Worm (Caenorhabditis elegans) whole organism, L2 larva: Measurements from ENCODE around the gene rho-1.
"Not testable (repeated sequence)": the region's sequence is repeated elsewhere in the genome, so short reads cannot be mapped to it uniquely, and the experiment has no call there.

ENCODE experiments used
- C34F6.9 ChIP-seq: fragments of 150-350 bp; optimal IDR thresholded peaks from 2 replicates; lab custom pipeline; 2014; ENCODE audit warnings: missing biosample characterization, missing genetic modification characterization
- Y55F3AM.14 ChIP-seq: fragments of 200-800 bp; sonication (Bioruptor generic); optimal IDR thresholded peaks from 2 replicates; lab custom pipeline; 2018; ENCODE audit warnings: mild to moderate bottlenecking, missing genetic modification characterization, missing compliant biosample characterization
- ZK546.5 ChIP-seq: sonication (generic microtip); optimal IDR thresholded peaks from 2 replicates; lab custom pipeline; 2017; ENCODE audit warnings: missing biosample characterization, missing genetic modification characterization
- ceh-16 ChIP-seq: fragments of 150-350 bp; optimal IDR thresholded peaks from 2 replicates; lab custom pipeline; 2014; ENCODE audit warnings: missing biosample characterization, missing genetic modification characterization
- dmd-4 ChIP-seq: sonication (generic microtip); optimal IDR thresholded peaks from 2 replicates; lab custom pipeline; 2017; ENCODE audit warnings: missing biosample characterization, missing genetic modification characterization
- egl-27 ChIP-seq: sonication (generic microtip); optimal IDR thresholded peaks from 3 replicates; lab custom pipeline; 2017; ENCODE audit warnings: missing biosample characterization, missing genetic modification reagents, missing genetic modification characterization
- elt-3 ChIP-seq: sonication (generic microtip); optimal IDR thresholded peaks from 2 replicates; lab custom pipeline; 2017; ENCODE audit warnings: missing biosample characterization, missing genetic modification characterization
- fos-1 ChIP-seq: fragments of 150-350 bp; optimal IDR thresholded peaks from 2 replicates; lab custom pipeline; 2014; ENCODE audit warnings: missing biosample characterization, missing genetic modification characterization
- lin-13 ChIP-seq: fragments of 150-350 bp; optimal IDR thresholded peaks from 2 replicates; lab custom pipeline; 2014; ENCODE audit warnings: missing biosample characterization, missing genetic modification reagents, missing genetic modification characterization
- lin-39 ChIP-seq: fragments of 150-350 bp; optimal IDR thresholded peaks from 2 replicates; lab custom pipeline; 2014; ENCODE audit warnings: missing biosample characterization, missing genetic modification reagents, missing genetic modification characterization
- lsy-2 ChIP-seq, 2 experiments: fragments of 150-350 bp in 1 of 2; sonication (generic microtip) in 1 of 2; optimal IDR thresholded peaks; 2 replicates each; lab custom pipeline; 2014 to 2017; ENCODE audit warnings: missing biosample characterization in 2 of 2, missing genetic modification characterization in 2 of 2
- mbf-1 ChIP-seq: sonication (generic microtip); optimal IDR thresholded peaks from 2 replicates; lab custom pipeline; 2017; ENCODE audit warnings: missing biosample characterization, missing genetic modification characterization
- nhr-10 ChIP-seq: sonication (generic microtip); optimal IDR thresholded peaks from 2 replicates; lab custom pipeline; 2017; ENCODE audit warnings: missing biosample characterization, missing genetic modification characterization
- nhr-11 ChIP-seq: fragments of 150-350 bp; optimal IDR thresholded peaks from 2 replicates; lab custom pipeline; 2014; ENCODE audit warnings: missing biosample characterization, missing genetic modification characterization
- nhr-129 ChIP-seq: fragments of 150-350 bp; optimal IDR thresholded peaks from 2 replicates; lab custom pipeline; 2014; ENCODE audit warnings: missing biosample characterization, missing genetic modification characterization
- nhr-21 ChIP-seq: fragments of 150-350 bp; optimal IDR thresholded peaks from 2 replicates; lab custom pipeline; 2014; ENCODE audit warnings: missing biosample characterization, missing genetic modification characterization
- nhr-25 ChIP-seq: fragments of 150-350 bp; sonication (generic microtip); optimal IDR thresholded peaks from 3 replicates; lab custom pipeline; 2014; ENCODE audit warnings: missing biosample characterization, missing genetic modification characterization
- nhr-77 ChIP-seq: fragments of 150-350 bp; optimal IDR thresholded peaks from 2 replicates; lab custom pipeline; 2014; ENCODE audit warnings: missing biosample characterization, missing genetic modification characterization
- unc-39 ChIP-seq: fragments of 150-350 bp; optimal IDR thresholded peaks from 2 replicates; lab custom pipeline; 2014; ENCODE audit warnings: missing biosample characterization, missing genetic modification characterization
- unc-55 ChIP-seq: fragments of 150-350 bp; sonication (generic microtip); optimal IDR thresholded peaks from 3 replicates; lab custom pipeline; 2014; ENCODE audit warnings: missing biosample characterization, missing genetic modification reagents, missing genetic modification characterization
- unc-62 ChIP-seq: fragments of 150-350 bp; optimal IDR thresholded peaks from 2 replicates; lab custom pipeline; 2014; ENCODE audit warnings: missing biosample characterization, missing genetic modification reagents, missing genetic modification characterization
- zag-1 ChIP-seq: fragments of 150-350 bp; optimal IDR thresholded peaks from 2 replicates; lab custom pipeline; 2014; ENCODE audit warnings: missing biosample characterization, missing genetic modification characterization
- ztf-1 ChIP-seq: fragments of 200-800 bp; sonication (Bioruptor generic); conservative IDR thresholded peaks from 2 replicates; pipeline ENCODE4 v1.3.6; 2022; ENCODE audit warnings: missing genetic modification characterization, missing compliant biosample characterization
- ztf-11 ChIP-seq: sonication (generic microtip); optimal IDR thresholded peaks from 2 replicates; lab custom pipeline; 2017; ENCODE audit warnings: missing biosample characterization, missing genetic modification characterization
- ztf-4 ChIP-seq: fragments of 150-350 bp; optimal IDR thresholded peaks from 2 replicates; lab custom pipeline; 2014; ENCODE audit warnings: missing biosample characterization, missing genetic modification characterization

rho-1 gene

ce11 chrIV:16483273-16484204 lies 5.3 kb downstream of the rho-1 start:
- TF ChIP-seq mbf-1 (tag; lab: Kevin White, UChicago) (no peak), nhr-10 (tag; lab: Kevin White, UChicago) (no peak), lin-39 (tag; lab: Kevin White, UChicago) (no peak), ceh-16 (no peak), lin-13 (GFP tag; lab: Kevin White, UChicago) (no peak), ztf-4 (tag; lab: Kevin White, UChicago) (no peak)

- no peak for TF ChIP-seq dmd-4 (tag; lab: Kevin White, UChicago)
Measured at ce11 chrIV:16482790-16483189, 6.0 kb downstream of the rho-1 start.

DNA sequence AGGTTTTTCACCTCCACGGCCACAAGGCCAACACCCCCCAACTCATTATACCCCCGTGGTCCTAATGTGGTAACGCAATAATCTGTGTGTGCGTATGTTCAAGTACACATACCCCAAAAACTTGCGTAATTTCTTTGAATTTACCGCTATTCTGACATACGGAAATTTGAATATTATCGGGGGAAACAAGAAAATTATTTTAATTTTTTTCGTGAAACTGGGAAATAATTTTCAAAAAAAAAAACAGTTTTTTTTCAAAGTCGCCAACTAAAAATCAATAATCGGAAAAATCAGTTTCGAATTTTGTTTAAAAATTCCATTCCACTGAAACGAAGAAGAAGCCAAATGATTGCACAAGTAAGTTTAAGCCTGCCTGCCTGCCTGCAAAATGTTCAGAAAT lies 7.9 kb downstream of the rho-1 start, which contains the start of gene Y51H4A.938:
TSS of gene Y51H4A.938 (plus strand) at position 301 of the 400 bp plus-strand sequence.
- not testable (repeated sequence) for TF ChIP-seq ztf-1 (GFP tag; lab: Robert Waterston, UW); egl-27 (tag; lab: Kevin White, UChicago); fos-1 (tag; lab: Kevin White, UChicago)

- TF ChIP-seq unc-55 (GFP tag; lab: Kevin White, UChicago) (peak; percentile 19), ztf-4 (tag; lab: Kevin White, UChicago) (no peak), C34F6.9 (no peak)
Measured at ce11 chrIV:16477169-16477568, 11.7 kb downstream of the rho-1 start, which contains the start of gene Y51H4A.1. TSS of gene Y51H4A.1 (minus strand) at chrIV:16477295.

DNA sequence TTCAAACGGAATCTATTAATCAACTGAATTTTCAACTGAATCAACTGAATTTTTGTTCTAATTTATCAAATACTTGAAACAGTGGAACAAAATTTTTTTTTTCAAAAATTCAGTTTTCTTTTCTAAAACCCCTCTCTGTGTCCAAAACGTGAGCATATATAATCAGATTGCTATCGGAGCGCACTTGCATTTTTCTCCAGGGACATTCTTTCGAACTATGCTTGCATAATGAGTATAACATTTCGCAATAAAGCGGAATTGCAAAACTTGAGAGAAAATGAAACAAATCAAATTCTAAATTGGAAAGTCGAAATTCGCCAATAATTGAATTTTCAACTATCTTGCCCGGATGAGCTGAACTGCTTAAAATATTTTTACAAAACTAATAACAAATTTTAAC lies 12.7 kb downstream of the rho-1 start:
- no peak for TF ChIP-seq ZK546.5
- no peak for TF ChIP-seq dmd-4 (tag; lab: Kevin White, UChicago)
- TF ChIP-seq nhr-10 (tag; lab: Kevin White, UChicago): no peak
- peak; percentile 35 for TF ChIP-seq C34F6.9
- TF ChIP-seq unc-55 (GFP tag; lab: Kevin White, UChicago): peak; percentile 73
- no peak for TF ChIP-seq lsy-2 (tag; optimal IDR thresholded peaks at IDR 0.05; lab: Kevin White, UChicago)
- no peak for TF ChIP-seq unc-39 (tag; lab: Kevin White, UChicago)

ce11 chrIV:16471569-16471968 lies 17.3 kb downstream of the rho-1 start:
- TF ChIP-seq egl-27 (tag; lab: Kevin White, UChicago) (no peak), unc-55 (GFP tag; lab: Kevin White, UChicago) (no peak), fos-1 (tag; lab: Kevin White, UChicago) (no peak), ztf-11 (tag; lab: Kevin White, UChicago) (no peak), nhr-11 (tag; lab: Kevin White, UChicago) (no peak), mbf-1 (tag; lab: Kevin White, UChicago) (no peak), elt-3 (tag; lab: Kevin White, UChicago) (no peak), nhr-10 (tag; lab: Kevin White, UChicago) (no peak), lin-39 (tag; lab: Kevin White, UChicago) (no peak), nhr-25 (no peak), unc-62 (GFP tag; lab: Kevin White, UChicago) (no peak)

ce11 chrIV:16470888-16471287 lies 17.9 kb downstream of the rho-1 start, which contains the start of gene VY10G11R.1:
TSS of gene VY10G11R.1 (minus strand) at chrIV:16470988.
- TF ChIP-seq nhr-21, ztf-4, lin-39 (tag; lab: Kevin White, UChicago): not testable (repeated sequence)

DNA sequence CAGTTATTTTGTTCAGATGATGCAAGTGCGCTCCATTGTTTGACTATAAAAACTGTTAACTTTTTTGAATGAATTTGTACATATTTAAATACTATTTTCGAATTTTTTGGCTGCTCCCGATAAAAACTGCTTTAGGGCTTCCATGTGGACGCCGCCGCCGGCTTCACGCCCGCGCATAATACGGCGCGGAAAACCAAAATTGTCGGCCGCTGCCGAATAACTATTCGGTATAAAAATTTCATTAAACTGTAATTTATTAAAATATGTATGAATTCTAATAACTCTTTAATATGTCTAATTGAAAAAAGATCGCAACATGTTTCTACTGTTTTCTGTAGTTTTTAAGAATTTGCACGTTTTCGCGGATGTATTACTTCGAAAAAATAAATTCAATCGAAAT lies 42.2 kb downstream of the rho-1 start:
- TF ChIP-seq zag-1 (no peak), nhr-129 (tag; lab: Kevin White, UChicago) (no peak), Y55F3AM.14 (GFP tag; lab: Kevin White, UChicago) (no peak), nhr-77 (no peak)
- TF ChIP-seq, all 48 proteins: peak for 0
